Worm (Caenorhabditis elegans): ENCODE results near the gene Y39G8B.1.
"Not testable (repeated sequence)": the region's sequence is repeated elsewhere in the genome, so short reads cannot be mapped to it uniquely, and the experiment has no call there.

Gene Y39G8B.1

ce11 chrII:13973514-13973913, at the start of gene Y39G8B.1:
TSS of gene Y39G8B.1 (minus strand) at chrII:13973812.
- TF ChIP-seq dao-5 (tag; optimal IDR thresholded peaks at IDR 0.05), result no peak
- peak; percentile 27 for TF ChIP-seq W03F9.2 (tag; optimal IDR thresholded peaks at IDR 0.05)
- TF ChIP-seq him-1 (tag; optimal IDR thresholded peaks at IDR 0.05), result no peak

DNA sequence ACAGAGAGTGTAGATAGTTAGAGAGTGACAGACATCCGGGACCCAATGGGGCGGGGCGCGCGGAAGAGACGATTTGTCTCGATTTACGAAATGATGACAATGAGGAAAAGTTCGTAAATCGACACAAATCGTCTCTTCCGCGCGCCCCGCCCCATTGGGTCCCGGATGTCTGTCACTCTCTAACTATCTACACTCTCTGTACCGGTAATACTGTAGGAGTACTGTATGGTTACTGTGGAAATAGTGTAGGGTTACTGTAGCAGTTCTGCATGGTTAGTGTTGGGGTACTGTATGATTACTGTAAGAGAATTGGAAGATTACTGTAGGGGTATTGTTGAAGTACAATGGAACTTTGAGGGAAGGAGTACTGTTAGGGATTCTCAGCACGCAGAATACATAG, 47.6 kb upstream of the Y39G8B.1 start, which contains the start of gene F01D5.10:
Gene F01D5.10 (minus strand): TSS at position 101 of the 400 bp plus-strand sequence.
- TF ChIP-seq dao-5, W03F9.2, him-1 (tag; optimal IDR thresholded peaks at IDR 0.05): not testable (repeated sequence)

DNA sequence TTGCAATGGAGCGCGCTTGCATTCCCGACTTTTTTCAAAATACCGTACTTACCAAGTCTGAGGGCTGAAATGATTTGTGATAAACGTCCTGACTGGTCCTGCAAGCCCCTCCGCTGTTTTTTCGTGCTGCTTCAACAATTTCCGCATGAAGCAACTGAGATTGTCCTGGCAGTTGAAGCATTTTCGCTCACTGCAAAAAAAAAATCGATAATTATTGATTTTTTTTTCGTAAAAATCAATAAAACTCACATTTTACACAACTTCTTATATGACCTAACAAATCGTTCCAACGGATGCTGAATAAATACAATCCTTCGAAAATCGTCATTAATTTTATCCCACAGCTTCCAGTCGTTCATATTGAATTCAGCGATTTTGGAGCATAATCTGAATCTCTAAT, 45.3 kb upstream of the Y39G8B.1 start:
- TF ChIP-seq him-1 (tag; optimal IDR thresholded peaks at IDR 0.05) (no peak), W03F9.2 (tag; optimal IDR thresholded peaks at IDR 0.05) (no peak), dao-5 (tag; optimal IDR thresholded peaks at IDR 0.05) (no peak)

DNA sequence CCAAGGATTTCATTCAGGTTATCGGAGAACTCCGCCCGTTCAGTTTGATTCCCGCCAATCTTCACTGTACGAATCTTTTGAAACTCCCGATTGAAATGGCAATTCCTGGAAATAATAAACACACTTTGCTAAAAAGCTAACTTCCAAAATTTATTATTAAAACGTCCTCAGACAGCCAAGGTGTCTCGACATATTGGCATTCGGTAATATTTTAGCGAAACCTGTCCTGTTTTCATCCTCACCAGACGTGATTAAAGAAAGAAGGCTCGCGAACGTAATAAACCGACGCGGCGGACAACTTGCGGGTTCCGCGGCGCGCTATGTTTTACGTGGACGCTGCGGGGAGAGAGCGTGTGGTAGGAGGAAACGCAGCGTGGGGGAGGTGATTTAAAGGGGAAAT, 44.6 kb upstream of the Y39G8B.1 start:
- TF ChIP-seq dao-5 (tag; optimal IDR thresholded peaks at IDR 0.05) (peak; percentile 45), him-1 (tag; optimal IDR thresholded peaks at IDR 0.05) (no peak), W03F9.2 (tag; optimal IDR thresholded peaks at IDR 0.05) (peak; percentile 61)

ce11 chrII:14016865-14017264, 43.3 kb upstream of the Y39G8B.1 start, which contains the start of gene cyp-37A1:
TSS of gene cyp-37A1 (minus strand) at chrII:14016965.
- TF ChIP-seq W03F9.2 (tag; optimal IDR thresholded peaks at IDR 0.05) (no peak), him-1 (tag; optimal IDR thresholded peaks at IDR 0.05) (no peak), dao-5 (tag; optimal IDR thresholded peaks at IDR 0.05) (no peak)

DNA sequence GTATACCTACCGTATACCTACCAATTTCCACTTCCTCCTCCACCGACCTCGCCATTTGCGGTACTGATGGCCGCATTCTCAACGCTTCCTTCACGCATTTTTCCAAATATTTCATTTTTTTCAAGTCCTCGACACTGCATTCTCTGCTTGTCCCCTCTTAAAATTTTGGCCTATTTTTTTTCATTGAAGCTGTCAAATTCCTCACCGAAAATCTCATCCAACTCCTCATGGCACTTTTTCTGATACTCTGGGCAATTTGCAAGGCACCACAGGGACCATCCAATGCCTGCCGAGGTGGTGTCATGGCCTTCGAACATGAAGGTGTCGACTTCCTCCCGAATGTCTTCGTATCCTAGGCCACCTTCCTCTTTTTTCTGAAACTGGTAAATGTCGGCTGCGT, 41.0 kb upstream of the Y39G8B.1 start:
- TF ChIP-seq W03F9.2 (tag; optimal IDR thresholded peaks at IDR 0.05) (no peak), dao-5 (tag; optimal IDR thresholded peaks at IDR 0.05) (no peak), him-1 (tag; optimal IDR thresholded peaks at IDR 0.05) (no peak)

DNA sequence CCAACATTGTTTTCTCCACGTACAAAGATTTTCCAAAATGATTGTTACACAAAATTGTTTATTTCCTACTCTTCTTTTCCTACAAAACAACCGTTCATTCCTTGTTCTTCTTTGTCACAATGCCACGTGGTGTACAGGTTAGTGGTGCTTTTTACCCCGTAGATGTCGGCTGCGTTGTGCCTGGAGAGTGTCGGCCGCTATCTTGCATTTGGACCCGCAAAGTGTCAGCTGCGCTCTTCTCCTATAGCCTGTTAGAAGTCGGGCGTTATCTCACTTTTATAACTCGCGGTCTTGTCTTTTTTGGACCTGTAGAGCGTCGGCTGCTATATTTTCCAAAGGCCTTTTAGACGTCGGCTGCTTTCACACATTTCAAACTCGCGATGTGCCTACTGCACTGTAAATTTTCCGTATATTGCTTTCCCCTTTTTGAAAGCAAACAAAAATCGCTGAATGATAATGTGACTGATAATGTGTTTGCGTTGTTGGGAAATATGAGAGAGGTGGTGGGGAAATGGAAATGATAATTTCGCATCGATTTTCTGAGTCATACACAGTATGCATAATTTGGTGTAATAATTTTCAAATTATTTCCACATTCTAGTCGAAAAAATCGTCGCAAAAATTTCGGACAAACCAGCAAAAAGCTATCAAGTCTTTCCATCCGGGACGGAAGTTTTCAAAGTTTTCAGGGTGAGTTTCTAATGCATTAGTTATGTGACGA, 37.2 kb upstream of the Y39G8B.1 start, which contains the start of gene F01D5.8:
Gene F01D5.8 (plus strand): TSS at position 51 of the 721 bp plus-strand sequence.
- TF ChIP-seq dao-5 (tag; optimal IDR thresholded peaks at IDR 0.05) (no peak), him-1 (tag; optimal IDR thresholded peaks at IDR 0.05) (no peak), W03F9.2 (tag; optimal IDR thresholded peaks at IDR 0.05) (no peak)

ce11 chrII:14008359-14008758, 34.7 kb upstream of the Y39G8B.1 start, which contains the start of gene F01D5.7:
TSS of gene F01D5.7 (plus strand) at chrII:14008659.
- TF ChIP-seq him-1 (tag; optimal IDR thresholded peaks at IDR 0.05) (no peak), W03F9.2 (tag; optimal IDR thresholded peaks at IDR 0.05) (no peak), dao-5 (tag; optimal IDR thresholded peaks at IDR 0.05) (no peak)

ce11 chrII:14006210-14006609, 32.6 kb upstream of the Y39G8B.1 start, which contains the start of gene F01D5.6:
TSS of gene F01D5.6 (plus strand) at chrII:14006510.
- no peak for TF ChIP-seq him-1 (tag; optimal IDR thresholded peaks at IDR 0.05)
- TF ChIP-seq dao-5 (tag; optimal IDR thresholded peaks at IDR 0.05), result no peak
- TF ChIP-seq W03F9.2 (tag; optimal IDR thresholded peaks at IDR 0.05), result no peak

DNA sequence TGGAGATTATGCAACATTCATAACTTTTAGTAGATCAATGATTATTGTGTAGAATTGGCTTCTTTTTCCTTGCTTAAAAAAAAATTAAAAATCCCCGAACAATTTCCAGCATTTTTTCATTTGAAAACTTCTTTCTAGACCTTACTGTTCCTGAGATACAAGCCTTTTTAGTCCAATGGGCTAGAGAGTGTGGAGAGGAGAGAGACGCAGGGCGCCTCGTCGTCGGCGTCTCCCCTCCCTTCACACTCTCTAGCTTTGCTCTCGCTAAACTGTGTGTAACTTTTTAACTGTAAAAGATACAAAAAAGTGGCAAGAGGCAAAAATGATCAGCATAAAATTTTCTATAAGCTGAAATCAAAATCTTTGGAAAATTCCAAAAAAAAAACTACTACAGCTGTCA, 31.6 kb upstream of the Y39G8B.1 start:
- no peak for TF ChIP-seq him-1 (tag; optimal IDR thresholded peaks at IDR 0.05)

- TF ChIP-seq W03F9.2 (tag; optimal IDR thresholded peaks at IDR 0.05), result no peak
- no peak for TF ChIP-seq him-1 (tag; optimal IDR thresholded peaks at IDR 0.05)
- no peak for TF ChIP-seq dao-5 (tag; optimal IDR thresholded peaks at IDR 0.05)
Observed at ce11 chrII:14004770-14005169, 31.2 kb upstream of the Y39G8B.1 start.

- TF ChIP-seq him-1 (tag; optimal IDR thresholded peaks at IDR 0.05), result no peak
- no peak for TF ChIP-seq dao-5 (tag; optimal IDR thresholded peaks at IDR 0.05)
- no peak for TF ChIP-seq W03F9.2 (tag; optimal IDR thresholded peaks at IDR 0.05)
Observed at ce11 chrII:14003821-14004430, 30.3 kb upstream of the Y39G8B.1 start.

- TF ChIP-seq W03F9.2 (tag; optimal IDR thresholded peaks at IDR 0.05), result no peak
- TF ChIP-seq him-1 (tag; optimal IDR thresholded peaks at IDR 0.05), result no peak
- TF ChIP-seq dao-5 (tag; optimal IDR thresholded peaks at IDR 0.05), result no peak
Observed at ce11 chrII:14002200-14002599, 28.6 kb upstream of the Y39G8B.1 start, which contains the start of gene F01D5.5. TSS of gene F01D5.5 (minus strand) at chrII:14002300.

ce11 chrII:14000044-14000443, 26.4 kb upstream of the Y39G8B.1 start, which contains the start of gene F01D5.3:
TSS of gene F01D5.3 (minus strand) at chrII:14000144.
- not testable (repeated sequence) for TF ChIP-seq him-1, W03F9.2, dao-5 (tag; optimal IDR thresholded peaks at IDR 0.05)
